Fruit fly (Drosophila melanogaster): Measurements from ENCODE around the gene dnt.

Gene dnt

DNA sequence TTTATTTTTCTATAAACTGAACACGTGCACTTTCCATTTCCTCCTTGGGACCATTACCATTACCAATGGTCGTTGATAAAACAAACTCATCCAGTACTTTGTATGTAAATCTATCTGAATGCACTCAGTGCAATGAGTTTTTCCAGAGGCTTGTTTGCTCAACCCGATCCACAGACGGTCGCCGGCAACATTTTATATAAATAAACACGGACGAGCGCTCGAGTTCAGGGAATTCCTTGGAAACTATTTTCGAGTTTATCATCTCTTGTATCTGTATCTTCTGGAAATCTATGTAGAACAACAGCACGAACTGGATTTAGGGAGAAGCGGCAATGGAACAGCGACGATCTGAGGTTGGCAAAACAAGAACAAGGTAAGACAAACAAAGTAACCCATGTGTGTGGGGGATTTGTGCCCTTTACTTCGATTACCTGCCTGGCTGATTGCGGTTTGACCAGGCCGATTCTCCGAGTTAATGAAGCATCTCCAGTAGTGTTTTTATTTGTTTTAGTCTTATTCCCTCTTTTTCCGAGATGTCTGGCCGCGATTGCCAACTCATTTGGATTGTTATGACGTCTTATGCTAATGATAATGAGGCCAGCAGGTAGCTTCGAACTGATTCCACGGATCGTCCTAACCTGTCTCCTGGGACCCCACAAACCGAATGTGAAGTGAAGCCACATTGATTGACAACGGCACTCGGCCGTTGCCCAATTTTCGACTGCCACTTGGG lies 21.8 kb downstream of the dnt start:
- TF ChIP-seq tj (GFP tag; optimal IDR thresholded peaks at IDR 0.05) (no peak), CG7045 (GFP tag; optimal IDR thresholded peaks at IDR 0.05) (no peak), ovo (GFP tag; optimal IDR thresholded peaks at IDR 0.05) (no peak), cnc (optimal IDR thresholded peaks at IDR 0.05) (no peak), bab1 (GFP tag; optimal IDR thresholded peaks at IDR 0.05) (no peak), CG11617 (GFP tag; optimal IDR thresholded peaks at IDR 0.05) (no peak), pad (GFP tag; optimal IDR thresholded peaks at IDR 0.05) (no peak), CG7101 (tag; optimal IDR thresholded peaks at IDR 0.05) (no peak), CG12768 (GFP tag; optimal IDR thresholded peaks at IDR 0.05) (no peak), kay (GFP tag; ENCODE audit: borderline replicate concordance) (no peak), Clk (GFP tag; optimal IDR thresholded peaks at IDR 0.05) (no peak), Hr96 (GFP tag; optimal IDR thresholded peaks at IDR 0.05) (no peak), CG5204 (GFP tag; optimal IDR thresholded peaks at IDR 0.05) (no peak), toe (GFP tag; optimal IDR thresholded peaks at IDR 0.05) (no peak), Crg-1 (GFP tag; optimal IDR thresholded peaks at IDR 0.05) (no peak), CG1620 (GFP tag; optimal IDR thresholded peaks at IDR 0.05) (no peak), cic (GFP tag; optimal IDR thresholded peaks at IDR 0.05) (no peak), CG33017 (tag; optimal IDR thresholded peaks at IDR 0.05) (no peak), CG14711 (tag; optimal IDR thresholded peaks at IDR 0.05) (no peak)

DNA sequence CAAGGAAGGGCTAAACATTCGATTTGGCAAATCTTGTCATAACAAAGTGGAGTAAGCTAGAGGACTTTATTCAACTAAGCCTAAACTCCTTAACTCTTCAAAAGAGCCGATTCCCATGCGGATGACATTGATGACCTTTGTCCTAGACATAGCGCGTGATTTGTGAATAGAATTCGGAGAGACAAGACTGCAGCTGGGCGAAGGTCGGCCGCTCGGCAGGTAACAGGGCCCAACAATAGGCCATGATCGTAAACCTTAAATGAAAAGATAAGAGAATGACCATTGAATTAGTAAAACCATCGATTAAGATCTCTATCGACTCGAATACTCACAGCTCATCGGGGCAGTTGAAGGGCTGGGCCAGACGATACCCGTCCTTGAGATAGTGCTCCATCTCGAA lies 24.0 kb downstream of the dnt start:
- no peak for TF ChIP-seq CG7045 (GFP tag; optimal IDR thresholded peaks at IDR 0.05)
- TF ChIP-seq ovo (GFP tag; optimal IDR thresholded peaks at IDR 0.05), result no peak
- TF ChIP-seq CG1620 (GFP tag; optimal IDR thresholded peaks at IDR 0.05), result no peak
- TF ChIP-seq CG11617 (GFP tag; optimal IDR thresholded peaks at IDR 0.05), result no peak
- no peak for TF ChIP-seq CG33017 (tag; optimal IDR thresholded peaks at IDR 0.05)
- no peak for TF ChIP-seq kay (GFP tag; ENCODE audit: borderline replicate concordance)
- TF ChIP-seq Mnt (GFP tag; optimal IDR thresholded peaks at IDR 0.05), result no peak
- no peak for TF ChIP-seq CG12768 (GFP tag; optimal IDR thresholded peaks at IDR 0.05)
- no peak for TF ChIP-seq cnc (optimal IDR thresholded peaks at IDR 0.05)
- no peak for TF ChIP-seq Clk (GFP tag; optimal IDR thresholded peaks at IDR 0.05)
- TF ChIP-seq toe (GFP tag; optimal IDR thresholded peaks at IDR 0.05), result no peak
- TF ChIP-seq CG7101 (tag; optimal IDR thresholded peaks at IDR 0.05), result no peak
- no peak for TF ChIP-seq tj (GFP tag; optimal IDR thresholded peaks at IDR 0.05)
- no peak for TF ChIP-seq Hr96 (GFP tag; optimal IDR thresholded peaks at IDR 0.05)
- no peak for TF ChIP-seq cic (GFP tag; optimal IDR thresholded peaks at IDR 0.05)
- TF ChIP-seq pad (GFP tag; optimal IDR thresholded peaks at IDR 0.05), result no peak
- no peak for TF ChIP-seq Crg-1 (GFP tag; optimal IDR thresholded peaks at IDR 0.05)
- no peak for TF ChIP-seq CG5204 (GFP tag; optimal IDR thresholded peaks at IDR 0.05)
- no peak for TF ChIP-seq CG14711 (tag; optimal IDR thresholded peaks at IDR 0.05)
- no peak for TF ChIP-seq bab1 (GFP tag; optimal IDR thresholded peaks at IDR 0.05)

DNA sequence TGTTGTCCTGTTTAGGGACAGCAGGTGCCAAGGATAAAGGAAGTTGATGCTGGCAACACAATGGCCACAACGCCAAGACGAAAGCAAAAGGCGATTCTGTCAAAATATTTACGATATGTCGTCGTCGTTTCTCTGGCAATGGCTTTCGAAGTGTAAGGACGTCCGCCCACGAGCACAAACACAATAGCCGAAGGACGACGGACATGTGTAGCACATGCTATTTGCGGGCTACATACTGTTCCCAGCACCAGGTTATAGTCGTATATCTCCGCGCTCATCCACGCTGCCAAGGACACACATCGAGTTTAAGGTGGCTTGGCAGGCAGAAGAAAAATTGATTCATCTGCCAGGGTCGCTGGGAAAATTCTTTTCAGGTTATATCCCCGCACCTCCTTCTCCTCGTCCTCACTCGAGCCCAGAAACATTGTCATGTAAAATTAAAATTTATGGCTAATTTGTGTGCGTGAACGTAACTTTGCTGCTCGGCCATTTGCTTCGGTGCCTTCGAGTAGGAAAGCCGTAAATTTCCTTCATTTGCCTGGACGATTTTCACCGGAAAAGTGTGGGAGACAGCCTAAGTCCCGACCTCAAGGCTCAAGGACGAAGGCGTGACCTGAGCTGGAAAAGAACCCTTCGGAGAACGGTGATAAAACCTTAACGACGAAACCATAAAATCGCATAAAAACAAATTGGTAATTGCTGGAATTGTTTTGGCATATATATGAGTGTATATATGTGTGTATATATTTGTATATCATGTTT lies 24.9 kb downstream of the dnt start:
- TF ChIP-seq CG5204 (GFP tag; optimal IDR thresholded peaks at IDR 0.05) (no peak), CG11617 (GFP tag; optimal IDR thresholded peaks at IDR 0.05) (no peak), Hr96 (GFP tag; optimal IDR thresholded peaks at IDR 0.05) (no peak), kay (GFP tag; ENCODE audit: borderline replicate concordance) (no peak), CG33017 (tag; optimal IDR thresholded peaks at IDR 0.05) (no peak), CG7101 (tag; optimal IDR thresholded peaks at IDR 0.05) (no peak), CG14711 (tag; optimal IDR thresholded peaks at IDR 0.05) (no peak), bab1 (GFP tag; optimal IDR thresholded peaks at IDR 0.05) (no peak), CG1620 (GFP tag; optimal IDR thresholded peaks at IDR 0.05) (no peak), toe (GFP tag; optimal IDR thresholded peaks at IDR 0.05) (no peak), Crg-1 (GFP tag; optimal IDR thresholded peaks at IDR 0.05) (no peak), tj (GFP tag; optimal IDR thresholded peaks at IDR 0.05) (no peak), cnc (optimal IDR thresholded peaks at IDR 0.05) (no peak)

DNA sequence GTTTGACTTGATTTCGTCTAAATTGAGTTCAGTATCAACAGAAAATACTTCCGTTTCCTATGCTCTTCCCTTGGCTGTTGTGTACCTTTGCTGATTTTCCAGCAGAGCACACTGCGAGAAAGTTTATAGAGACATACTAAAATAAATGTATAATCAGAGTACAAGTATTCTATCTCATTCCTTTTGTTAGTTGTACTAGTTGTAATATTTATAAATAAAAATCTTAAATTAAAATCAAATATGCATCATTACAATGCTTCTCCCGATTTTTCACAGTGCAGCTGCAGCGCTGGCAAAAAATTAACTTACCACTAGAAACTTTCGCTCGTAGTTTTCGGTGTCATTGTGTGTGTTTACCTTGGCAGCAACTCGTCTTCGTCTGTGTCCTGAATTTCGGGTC lies 28.0 kb downstream of the dnt start:
- TF ChIP-seq toe (GFP tag; optimal IDR thresholded peaks at IDR 0.05) (no peak), Clk (GFP tag; optimal IDR thresholded peaks at IDR 0.05) (no peak), cnc (optimal IDR thresholded peaks at IDR 0.05) (no peak), Hr96 (GFP tag; optimal IDR thresholded peaks at IDR 0.05) (no peak), Mnt (GFP tag; optimal IDR thresholded peaks at IDR 0.05) (no peak), Crg-1 (GFP tag; optimal IDR thresholded peaks at IDR 0.05) (no peak), kay (GFP tag; ENCODE audit: borderline replicate concordance) (no peak), cic (GFP tag; optimal IDR thresholded peaks at IDR 0.05) (no peak), CG5204 (GFP tag; optimal IDR thresholded peaks at IDR 0.05) (no peak), pad (GFP tag; optimal IDR thresholded peaks at IDR 0.05) (no peak), CG33017 (tag; optimal IDR thresholded peaks at IDR 0.05) (no peak), CG11617 (GFP tag; optimal IDR thresholded peaks at IDR 0.05) (no peak), CG7045 (GFP tag; optimal IDR thresholded peaks at IDR 0.05) (no peak), CG7101 (tag; optimal IDR thresholded peaks at IDR 0.05) (no peak), bab1 (GFP tag; optimal IDR thresholded peaks at IDR 0.05) (no peak)

DNA sequence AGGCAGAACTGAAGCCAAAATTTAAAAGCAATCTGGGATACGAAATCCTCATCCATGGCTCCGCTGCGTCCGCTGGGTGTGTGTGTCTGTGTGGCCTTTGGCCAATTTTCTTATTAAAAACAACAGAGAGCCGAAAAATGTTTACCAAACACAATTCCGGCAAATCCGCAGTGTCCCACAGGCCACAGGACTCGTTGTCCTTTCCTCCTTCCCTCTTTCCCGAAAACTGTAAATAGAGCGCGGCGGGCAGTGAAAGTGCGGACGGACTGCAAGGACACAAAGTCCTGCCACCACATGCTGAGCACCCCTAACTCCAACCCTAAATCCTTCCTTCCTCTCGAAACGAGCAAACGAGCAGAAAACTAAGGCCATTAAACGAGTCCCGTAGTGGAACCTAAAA lies 29.1 kb downstream of the dnt start:
- TF ChIP-seq tj (GFP tag; optimal IDR thresholded peaks at IDR 0.05) (no peak), CG7045 (GFP tag; optimal IDR thresholded peaks at IDR 0.05) (no peak), ovo (GFP tag; optimal IDR thresholded peaks at IDR 0.05) (no peak), CG1620 (GFP tag; optimal IDR thresholded peaks at IDR 0.05) (no peak), cic (GFP tag; optimal IDR thresholded peaks at IDR 0.05) (no peak), CG12768 (GFP tag; optimal IDR thresholded peaks at IDR 0.05) (no peak), bab1 (GFP tag; optimal IDR thresholded peaks at IDR 0.05) (no peak)
